Worm (Caenorhabditis elegans) whole organism, L1 larva: ENCODE data around the gene tftc-3.

Source experiments
- C16A3.4 ChIP-seq: fragments of 150-350 bp; optimal IDR thresholded peaks from 2 replicates; lab custom pipeline; 2014; ENCODE audit warnings: missing biosample characterization, missing genetic modification characterization
- Y116A8C.19 ChIP-seq: sonication (generic microtip); optimal IDR thresholded peaks from 2 replicates; lab custom pipeline; 2016; ENCODE audit warnings: missing compliant biosample characterization, missing genetic modification characterization, borderline replicate concordance
- aha-1 ChIP-seq: fragments of 150-350 bp; optimal IDR thresholded peaks from 2 replicates; lab custom pipeline; 2014; ENCODE audit warnings: missing biosample characterization, missing genetic modification characterization
- alr-1 ChIP-seq: fragments of 200-800 bp; sonication (Bioruptor generic); optimal IDR thresholded peaks from 2 replicates; lab custom pipeline; 2018; ENCODE audit warnings: borderline replicate concordance, mild to moderate bottlenecking, missing genetic modification characterization, missing compliant biosample characterization
- blmp-1 ChIP-seq: fragments of 150-350 bp; optimal IDR thresholded peaks from 2 replicates; lab custom pipeline; 2014; ENCODE audit warnings: missing biosample characterization, missing genetic modification characterization
- ceh-63 ChIP-seq: fragments of 200-800 bp; sonication (Bioruptor generic); optimal IDR thresholded peaks from 2 replicates; lab custom pipeline; 2018; ENCODE audit warnings: mild to moderate bottlenecking, missing genetic modification characterization, missing compliant biosample characterization
- ceh-8 ChIP-seq: fragments of 200-800 bp; sonication (Bioruptor generic); optimal IDR thresholded peaks from 2 replicates; lab custom pipeline; 2018; ENCODE audit warnings: mild to moderate bottlenecking, missing genetic modification characterization, moderate library complexity, missing compliant biosample characterization
- ces-1 ChIP-seq: fragments of 150-350 bp; optimal IDR thresholded peaks from 2 replicates; lab custom pipeline; 2014; ENCODE audit warnings: missing biosample characterization, missing genetic modification reagents, missing genetic modification characterization
- dpl-1 ChIP-seq, 3 experiments: fragments of 150-350 bp in 2 of 3; sonication (generic microtip) in 1 of 3; optimal IDR thresholded peaks; 2 replicates each; lab custom pipeline; 2014 to 2017; ENCODE audit warnings: missing biosample characterization in 3 of 3, missing genetic modification characterization in 3 of 3, missing genetic modification reagents in 3 of 3
- efl-1 ChIP-seq, 4 experiments: fragments of 150-350 bp; optimal IDR thresholded peaks in 3 of 4; peaks in 1 of 4; 1 replicate in 1 of 4; 2 replicates in 3 of 4; lab custom pipeline; 2014; ENCODE audit warnings: missing biosample characterization in 2 of 4, missing genetic modification characterization in 2 of 4, missing genetic modification reagents in 2 of 4
- elt-2 ChIP-seq: sonication (generic microtip); optimal IDR thresholded peaks from 2 replicates; lab custom pipeline; 2016; ENCODE audit warnings: missing genetic modification characterization, mild to moderate bottlenecking, inconsistent platforms, missing compliant biosample characterization, missing genetic modification reagents
- elt-3 ChIP-seq, 6 experiments: fragments of 150-350 bp in 1 of 6; sonication (generic microtip); optimal IDR thresholded peaks; 2 replicates each; lab custom pipeline; 2017 to 2018; ENCODE audit warnings: missing biosample characterization in 6 of 6, missing genetic modification characterization in 6 of 6, inconsistent platforms in 1 of 6
- fkh-4 ChIP-seq: sonication (generic microtip); optimal IDR thresholded peaks from 2 replicates; lab custom pipeline; 2016; ENCODE audit warnings: missing compliant biosample characterization, missing genetic modification characterization, borderline replicate concordance
- fkh-8 ChIP-seq: sonication (generic microtip); optimal IDR thresholded peaks from 2 replicates; lab custom pipeline; 2016; ENCODE audit warnings: mild to moderate bottlenecking, missing genetic modification characterization, missing compliant biosample characterization
- fos-1 ChIP-seq: fragments of 150-350 bp; optimal IDR thresholded peaks from 2 replicates; lab custom pipeline; 2014; ENCODE audit warnings: missing biosample characterization, missing genetic modification characterization
- grh-1 ChIP-seq: fragments of 200-800 bp; sonication (Bioruptor generic); IDR thresholded peaks from 2 replicates; pipeline ENCODE4 v1.3.6; 2022; ENCODE audit warnings: missing genetic modification reagents, missing genetic modification characterization, missing compliant biosample characterization
- irx-1 ChIP-seq: sonication (generic microtip); optimal IDR thresholded peaks from 2 replicates; lab custom pipeline; 2016; ENCODE audit warnings: missing genetic modification characterization, missing compliant biosample characterization
- lin-14 ChIP-seq: fragments of 200-800 bp; sonication (Bioruptor generic); optimal IDR thresholded peaks from 2 replicates; lab custom pipeline; 2018; ENCODE audit warnings: mild to moderate bottlenecking, missing genetic modification characterization, moderate library complexity, missing compliant biosample characterization
- lir-3 ChIP-seq: sonication (generic microtip); optimal IDR thresholded peaks from 2 replicates; lab custom pipeline; 2016; ENCODE audit warnings: mild to moderate bottlenecking, missing genetic modification characterization, moderate library complexity, missing compliant biosample characterization; ENCODE audit not compliant: poor library complexity
- lsy-2 ChIP-seq, 2 experiments: fragments of 150-350 bp; optimal IDR thresholded peaks; 2 replicates each; lab custom pipeline; 2014; ENCODE audit warnings: missing biosample characterization in 2 of 2, missing genetic modification characterization in 2 of 2
- mep-1 ChIP-seq: fragments of 150-350 bp; optimal IDR thresholded peaks from 2 replicates; lab custom pipeline; 2014; ENCODE audit warnings: missing biosample characterization, missing genetic modification characterization
- nhr-11 ChIP-seq: fragments of 150-350 bp; optimal IDR thresholded peaks from 2 replicates; lab custom pipeline; 2014; ENCODE audit warnings: missing biosample characterization, missing genetic modification characterization
- nhr-20 ChIP-seq: sonication (generic microtip); optimal IDR thresholded peaks from 2 replicates; lab custom pipeline; 2016; ENCODE audit warnings: mild to moderate bottlenecking, missing genetic modification characterization, missing compliant biosample characterization
- nhr-47 ChIP-seq: sonication (generic microtip); optimal IDR thresholded peaks from 2 replicates; lab custom pipeline; 2016; ENCODE audit warnings: mild to moderate bottlenecking, missing genetic modification characterization, moderate library complexity, missing compliant biosample characterization
- nhr-71 ChIP-seq: sonication (generic microtip); optimal IDR thresholded peaks from 2 replicates; lab custom pipeline; 2016; ENCODE audit warnings: mild to moderate bottlenecking, missing genetic modification characterization, moderate library complexity, missing compliant biosample characterization
- nhr-77 ChIP-seq: fragments of 150-350 bp; optimal IDR thresholded peaks from 2 replicates; lab custom pipeline; 2014; ENCODE audit warnings: missing biosample characterization, missing genetic modification characterization
- nhr-90 ChIP-seq: sonication (generic microtip); optimal IDR thresholded peaks from 2 replicates; lab custom pipeline; 2016; ENCODE audit warnings: mild to moderate bottlenecking, missing genetic modification characterization, missing compliant biosample characterization; ENCODE audit not compliant: poor library complexity
- pag-3 ChIP-seq: sonication (generic microtip); optimal IDR thresholded peaks from 2 replicates; lab custom pipeline; 2017; ENCODE audit warnings: missing genetic modification characterization, mild to moderate bottlenecking, missing compliant biosample characterization, antibody characterized with exemption, borderline replicate concordance; ENCODE audit not compliant: insufficient read depth
- pax-3 ChIP-seq: fragments of 200-800 bp; sonication (Bioruptor generic); optimal IDR thresholded peaks from 2 replicates; lab custom pipeline; 2018; ENCODE audit warnings: mild to moderate bottlenecking, missing genetic modification characterization, moderate library complexity, missing compliant biosample characterization
- pqm-1 ChIP-seq: sonication (generic microtip); optimal IDR thresholded peaks from 3 replicates; lab custom pipeline; 2017; ENCODE audit warnings: missing biosample characterization, missing genetic modification characterization
- skn-1 ChIP-seq: fragments of 150-350 bp; optimal IDR thresholded peaks from 2 replicates; lab custom pipeline; 2014; ENCODE audit warnings: missing biosample characterization, missing genetic modification characterization
- snu-23 ChIP-seq: sonication (generic microtip); optimal IDR thresholded peaks from 2 replicates; lab custom pipeline; 2016; ENCODE audit warnings: missing genetic modification characterization, missing compliant biosample characterization
- sox-4 ChIP-seq: sonication (generic microtip); optimal IDR thresholded peaks from 2 replicates; lab custom pipeline; 2016; ENCODE audit warnings: missing genetic modification characterization, missing compliant biosample characterization
- swsn-7 ChIP-seq: sonication (generic microtip); optimal IDR thresholded peaks from 2 replicates; lab custom pipeline; 2016; ENCODE audit warnings: missing genetic modification characterization, missing compliant biosample characterization
- unc-130 ChIP-seq: fragments of 150-350 bp; optimal IDR thresholded peaks from 2 replicates; lab custom pipeline; 2017; ENCODE audit warnings: missing biosample characterization, missing genetic modification characterization, inconsistent platforms
- unc-98 ChIP-seq: fragments of 200-800 bp; sonication (Bioruptor generic); IDR thresholded peaks from 2 replicates; pipeline ENCODE4 v1.3.6; 2022; ENCODE audit warnings: missing genetic modification characterization, missing compliant biosample characterization
- zip-4 ChIP-seq: fragments of 200-800 bp; sonication (Bioruptor generic); optimal IDR thresholded peaks from 2 replicates; lab custom pipeline; 2018; ENCODE audit warnings: mild to moderate bottlenecking, missing genetic modification characterization, moderate library complexity, missing compliant biosample characterization
- ztf-4 ChIP-seq: fragments of 150-350 bp; optimal IDR thresholded peaks from 2 replicates; lab custom pipeline; 2014; ENCODE audit warnings: missing biosample characterization, missing genetic modification characterization

tftc-3 gene

ce11 chrV:10203435-10204009, 6.6 kb downstream of the tftc-3 start, which contains the start of gene chpf-1 (continued):
- TF ChIP-seq pag-3 (no peak), lsy-2 (tag; optimal IDR thresholded peaks at IDR 0.05; lab: Kevin White, UChicago) (no peak), fkh-4 (tag; lab: Kevin White, UChicago) (no peak), mep-1 (peak; percentile 20), nhr-47 (no peak), pax-3 (tag; lab: Kevin White, UChicago) (no peak), lir-3 (tag; lab: Kevin White, UChicago) (no peak), dpl-1 (GFP tag; optimal IDR thresholded peaks at IDR 0.05; lab: Kevin White, UChicago) (no peak)

- no peak for TF ChIP-seq efl-1 (optimal IDR thresholded peaks at IDR 0.05; lab: Kevin White, UChicago)
- TF ChIP-seq efl-1 (GFP tag; optimal IDR thresholded peaks at IDR 0.05 in 1 of 2; lab: Kevin White, UChicago) = peak in 1 of 2 experiments; percentile 91
- peak; percentile 15 for TF ChIP-seq elt-2
- TF ChIP-seq ceh-63 (GFP tag; lab: Kevin White, UChicago) = no peak
Observed at ce11 chrV:10202340-10202739, 7.8 kb downstream of the tftc-3 start.

ce11 chrV:10201913-10202312, 8.2 kb downstream of the tftc-3 start, which contains the start of gene ZK856.7:
TSS of gene ZK856.7 (plus strand) at chrV:10202098.
- TF ChIP-seq nhr-20 (tag; lab: Kevin White, UChicago) (peak; percentile 16), lin-14 (no peak), ceh-8 (no peak), blmp-1 (peak; percentile 9), snu-23 (GFP tag; lab: Kevin White, UChicago) (no peak), unc-98 (GFP tag; lab: Robert Waterston, UW) (no peak), alr-1 (no peak), nhr-77 (no peak), unc-130 (tag; lab: Kevin White, UChicago) (no peak), skn-1 (tag; lab: Kevin White, UChicago) (no peak), sox-4 (no peak), nhr-90 (tag; lab: Kevin White, UChicago) (no peak), aha-1 (tag; lab: Kevin White, UChicago) (no peak), ces-1 (GFP tag; lab: Kevin White, UChicago) (no peak), zip-4 (GFP tag; lab: Kevin White, UChicago) (no peak)

ce11 chrV:10198386-10198785, 11.8 kb downstream of the tftc-3 start, which contains the start of gene ZK856.6:
TSS of gene ZK856.6 (plus strand) at chrV:10198686.
- TF ChIP-seq fos-1 (tag; lab: Kevin White, UChicago) = no peak
- TF ChIP-seq irx-1 (tag; lab: Kevin White, UChicago) = no peak

- TF ChIP-seq ces-1 (GFP tag; lab: Kevin White, UChicago) = no peak
- TF ChIP-seq aha-1 (tag; lab: Kevin White, UChicago) = no peak
- no peak for TF ChIP-seq elt-3 (tag; optimal IDR thresholded peaks at IDR 0.05; lab: Kevin White, UChicago)
- TF ChIP-seq fkh-8 (tag; lab: Kevin White, UChicago) = no peak
- TF ChIP-seq fos-1 (tag; lab: Kevin White, UChicago) = no peak
- TF ChIP-seq swsn-7 (tag; lab: Kevin White, UChicago) = no peak
- no peak for TF ChIP-seq Y116A8C.19 (tag; lab: Kevin White, UChicago)
- no peak for TF ChIP-seq sox-4
- TF ChIP-seq alr-1 = no peak
- TF ChIP-seq nhr-11 (tag; lab: Kevin White, UChicago) = no peak
- no peak for TF ChIP-seq grh-1 (GFP tag; lab: Robert Waterston, UW)
- TF ChIP-seq mep-1 = no peak
- TF ChIP-seq nhr-71 (tag; lab: Kevin White, UChicago) = no peak
- TF ChIP-seq ztf-4 (tag; lab: Kevin White, UChicago) = no peak
- TF ChIP-seq ceh-63 (GFP tag; lab: Kevin White, UChicago) = no peak
- TF ChIP-seq nhr-20 (tag; lab: Kevin White, UChicago) = no peak
- no peak for TF ChIP-seq pqm-1 (tag; lab: Kevin White, UChicago)
- TF ChIP-seq C16A3.4 = no peak
Observed at ce11 chrV:10191242-10191641, 18.9 kb downstream of the tftc-3 start.
